Worm (Caenorhabditis elegans): Measurements from ENCODE around the gene srbc-60.

srbc-60 gene

ce11 chrV:774875-775359 lies 5.2 kb upstream of the srbc-60 start, which contains the start of gene srbc-58 (continued):
- TF ChIP-seq lin-40 (tag; optimal IDR thresholded peaks at IDR 0.05) (no peak), ztf-18 (tag; optimal IDR thresholded peaks at IDR 0.05) (no peak), lin-35 (GFP tag; optimal IDR thresholded peaks at IDR 0.05) (peak in 2 of 3 experiments; percentile 8 to 35), zfh-2 (GFP tag; conservative IDR thresholded peaks at IDR 0.05) (no peak), Y53G8AR.9 (GFP tag; conservative IDR thresholded peaks at IDR 0.05) (peak; percentile 69; the same call in 1 of the 2 replicates), mcd-1 (GFP tag; IDR thresholded peaks at IDR 0.05) (peak; percentile 83), hsf-1 (GFP tag; IDR thresholded peaks at IDR 0.05) (peak; percentile 75; the same call in 1 of the 2 replicates), lsl-1 (GFP tag; optimal IDR thresholded peaks at IDR 0.05) (peak; percentile 27), lin-54 (GFP tag; optimal IDR thresholded peaks at IDR 0.05) (peak; percentile 77), dox-1 (GFP tag; IDR thresholded peaks at IDR 0.05) (0 out of 2 replicates have a peak, but pooled peaks have one; percentile 10), ceh-91 (GFP tag; IDR thresholded peaks at IDR 0.05) (no peak), ekl-4 (GFP tag; IDR thresholded peaks at IDR 0.05) (peak; percentile 78), ceh-58 (GFP tag; IDR thresholded peaks at IDR 0.05) (0 out of 2 replicates have a peak, but pooled peaks have one; percentile 52), tbp1 (GFP tag; optimal IDR thresholded peaks at IDR 0.05) (peak; percentile 11), dpl-1 (GFP tag; optimal IDR thresholded peaks at IDR 0.05) (peak; percentile 52), him-1 (tag; optimal IDR thresholded peaks at IDR 0.05) (peak; percentile 49), D2030.7 (GFP tag; IDR thresholded peaks at IDR 0.05) (peak; percentile 45; the same call in 1 of the 2 replicates), repo-1 (tag; optimal IDR thresholded peaks at IDR 0.05) (peak; percentile 24)

- TF ChIP-seq nhr-80 (tag; optimal IDR thresholded peaks at IDR 0.05) (peak; percentile 3), hmg-1.2 (GFP tag; IDR thresholded peaks at IDR 0.05) (peak; percentile 52; the same call in 1 of the 2 replicates), sptf-2 (GFP tag; optimal IDR thresholded peaks at IDR 0.05) (no peak), C17E4.6 (GFP tag; IDR thresholded peaks at IDR 0.05) (no peak)
Observed at ce11 chrV:777285-777684, 2.8 kb upstream of the srbc-60 start, which contains the start of gene R09E12.9. Gene R09E12.9, plus strand, starts transcription at chrV:777600.

- TF ChIP-seq ceh-91 (GFP tag; IDR thresholded peaks at IDR 0.05) (no peak), chd-7 (tag; optimal IDR thresholded peaks at IDR 0.05) (no peak), somi-1 (GFP tag; optimal IDR thresholded peaks at IDR 0.05) (no peak), tbx-9 (tag; optimal IDR thresholded peaks at IDR 0.05; ENCODE audit: borderline replicate concordance) (no peak), snpc-4 (GFP tag; optimal IDR thresholded peaks at IDR 0.05) (no peak), snpc-4 (tag; optimal IDR thresholded peaks at IDR 0.05) (no peak), him-1 (tag; optimal IDR thresholded peaks at IDR 0.05) (no peak), ceh-79 (tag; optimal IDR thresholded peaks at IDR 0.05) (no peak), nhr-27 (tag; optimal IDR thresholded peaks at IDR 0.05) (no peak), nfya-2 (GFP tag; IDR thresholded peaks at IDR 0.05) (no peak)
Observed at ce11 chrV:778339-778738, 1.8 kb upstream of the srbc-60 start, which contains the start of gene srbc-59. Gene srbc-59, plus strand, starts transcription at chrV:778639.

ce11 chrV:782432-782831 lies 2.3 kb downstream of the srbc-60 start, which contains the start of gene srab-16:
Gene srab-16, plus strand, starts transcription at chrV:782732.
- TF ChIP-seq Y53F4B.3 (GFP tag; IDR thresholded peaks at IDR 0.05) (no peak), madf-3 (GFP tag; IDR thresholded peaks at IDR 0.05) (no peak)

- TF ChIP-seq ceh-58 (GFP tag; IDR thresholded peaks at IDR 0.05) (0 out of 2 replicates have a peak, but pooled peaks have one; percentile 59), let-607 (tag; optimal IDR thresholded peaks at IDR 0.05) (no peak)
Observed at ce11 chrV:794092-794491, 14.0 kb downstream of the srbc-60 start.

Measured in whole organism, young adult.